Worm (Caenorhabditis elegans): ENCODE data around the gene msp-63.

- no peak for TF ChIP-seq W03F9.2 (tag; optimal IDR thresholded peaks at IDR 0.05)
- TF ChIP-seq him-1 (tag; optimal IDR thresholded peaks at IDR 0.05): peak; percentile 28
Observed at ce11 chrII:5772547-5773142, 24.6 kb downstream of the msp-63 start.
